Worm (Caenorhabditis elegans): Measurements from ENCODE around the gene srd-49.

- no peak for TF ChIP-seq lin-13 (tag; optimal IDR thresholded peaks at IDR 0.05)
- no peak for TF ChIP-seq ham-2 (GFP tag; optimal IDR thresholded peaks at IDR 0.05)
- TF ChIP-seq sptf-1 (tag; optimal IDR thresholded peaks at IDR 0.05) = no peak
- TF ChIP-seq mab-5 (tag; optimal IDR thresholded peaks at IDR 0.05) = no peak
- TF ChIP-seq ztf-11 (tag; optimal IDR thresholded peaks at IDR 0.05) = no peak
- no peak for TF ChIP-seq nhr-12 (tag; optimal IDR thresholded peaks at IDR 0.05)
- no peak for TF ChIP-seq nhr-76 (tag; optimal IDR thresholded peaks at IDR 0.05)
- TF ChIP-seq unc-39 (tag; optimal IDR thresholded peaks at IDR 0.05) = no peak
- no peak for TF ChIP-seq pha-4 (tag; optimal IDR thresholded peaks at IDR 0.05)
- TF ChIP-seq unc-62 (GFP tag; optimal IDR thresholded peaks at IDR 0.05) = no peak
Observed at ce11 chrV:10054872-10055271, 39.6 kb upstream of the srd-49 start, which contains the start of gene yif-1.
